Worm (Caenorhabditis elegans): ENCODE data around the gene alr-1.

DNA sequence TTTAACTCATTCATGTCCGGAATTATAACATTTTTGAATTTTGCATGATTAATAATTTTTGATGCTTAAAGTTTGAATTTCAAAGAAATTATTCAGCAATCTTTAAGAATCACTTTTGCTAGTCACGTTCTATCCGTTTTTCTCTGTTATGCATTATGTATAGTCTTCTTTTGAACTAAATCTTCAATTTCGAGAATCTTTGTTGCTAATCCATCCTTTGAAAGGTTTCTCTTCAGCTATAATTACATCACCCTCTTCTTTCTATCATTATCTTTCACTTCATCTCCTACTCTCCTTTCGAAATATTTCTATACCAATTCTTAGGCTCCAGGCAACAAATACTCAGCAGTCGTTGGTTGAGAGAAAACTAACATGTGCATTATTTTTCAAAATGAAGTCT is 26.1 kb upstream of the alr-1 start:
- TF ChIP-seq C08G9.2 (tag; optimal IDR thresholded peaks at IDR 0.05) (no peak), lin-11 (tag; optimal IDR thresholded peaks at IDR 0.05) (no peak), hlh-30 (tag; optimal IDR thresholded peaks at IDR 0.05; ENCODE audit: insufficient read depth) (no peak), pqm-1 (tag; optimal IDR thresholded peaks at IDR 0.05) (no peak), pax-1 (tag; optimal IDR thresholded peaks at IDR 0.05) (no peak), sdc-2 (tag; optimal IDR thresholded peaks at IDR 0.05) (no peak), gmeb-2 (tag; optimal IDR thresholded peaks at IDR 0.05) (no peak), pha-4 (tag; optimal IDR thresholded peaks at IDR 0.05) (no peak)

Data from whole organism, late embryonic.